Worm (Caenorhabditis elegans): ENCODE data around the gene csn-6.

Gene csn-6

ce11 chrIV:13299648-13300047, 976 bp upstream of the csn-6 start:
- TF ChIP-seq peb-1 (tag; optimal IDR thresholded peaks at IDR 0.05) (no peak), sma-9 (GFP tag; optimal IDR thresholded peaks at IDR 0.05) (no peak), sma-9 (tag; optimal IDR thresholded peaks at IDR 0.05) (no peak), R02D3.7 (tag; optimal IDR thresholded peaks at IDR 0.05) (no peak), blmp-1 (tag; optimal IDR thresholded peaks at IDR 0.05; ENCODE audit: insufficient read depth) (no peak), alr-1 (tag; optimal IDR thresholded peaks at IDR 0.05) (no peak), zag-1 (tag; optimal IDR thresholded peaks at IDR 0.05) (no peak), nhr-6 (tag; optimal IDR thresholded peaks at IDR 0.05) (no peak), sma-3 (GFP tag; optimal IDR thresholded peaks at IDR 0.05) (no peak), aly-2 (tag; optimal IDR thresholded peaks at IDR 0.05) (no peak), ceh-16 (tag; optimal IDR thresholded peaks at IDR 0.05) (no peak), crh-2 (tag; optimal IDR thresholded peaks at IDR 0.05) (no peak), mbf-1 (tag; optimal IDR thresholded peaks at IDR 0.05) (no peak), nhr-129 (tag; optimal IDR thresholded peaks at IDR 0.05) (no peak), elt-1 (tag; optimal IDR thresholded peaks at IDR 0.05) (no peak)

ce11 chrIV:13300109-13300508, 515 bp upstream of the csn-6 start, which contains the start of gene kdp-1:
Gene kdp-1, plus strand, starts transcription at chrIV:13300188.
- TF ChIP-seq lin-13 (GFP tag; optimal IDR thresholded peaks at IDR 0.05) (peak; percentile 9), C34F6.9 (tag; optimal IDR thresholded peaks at IDR 0.05) (no peak)

ce11 chrIV:13303442-13303841, 2.8 kb downstream of the csn-6 start, which contains the start of gene Y67H2A.7:
Gene Y67H2A.7, plus strand, starts transcription at chrIV:13303742.
- TF ChIP-seq ztf-4 (tag; optimal IDR thresholded peaks at IDR 0.05) = no peak
- no peak for TF ChIP-seq ztf-11 (tag; optimal IDR thresholded peaks at IDR 0.05)
- TF ChIP-seq mbf-1 (tag; optimal IDR thresholded peaks at IDR 0.05) = no peak
- TF ChIP-seq mdl-1 (tag; optimal IDR thresholded peaks at IDR 0.05) = no peak
- TF ChIP-seq nhr-6 (tag; optimal IDR thresholded peaks at IDR 0.05) = no peak
- no peak for TF ChIP-seq ceh-82 (tag; optimal IDR thresholded peaks at IDR 0.05)
- TF ChIP-seq nhr-237 (tag; optimal IDR thresholded peaks at IDR 0.05) = no peak
- no peak for TF ChIP-seq snpc-4 (tag; optimal IDR thresholded peaks at IDR 0.05)
- TF ChIP-seq unc-55 (GFP tag; optimal IDR thresholded peaks at IDR 0.05) = no peak
- no peak for TF ChIP-seq Y55F3AM.14 (GFP tag; optimal IDR thresholded peaks at IDR 0.05)

ce11 chrIV:13304786-13305185, 4.2 kb downstream of the csn-6 start:
- no peak for TF ChIP-seq fos-1 (tag; optimal IDR thresholded peaks at IDR 0.05)
- TF ChIP-seq unc-55 (GFP tag; optimal IDR thresholded peaks at IDR 0.05) = peak; percentile 17

- TF ChIP-seq ZK546.5 (tag; optimal IDR thresholded peaks at IDR 0.05) (no peak), alr-1 (tag; optimal IDR thresholded peaks at IDR 0.05) (no peak), ztf-11 (tag; optimal IDR thresholded peaks at IDR 0.05) (no peak), nhr-237 (tag; optimal IDR thresholded peaks at IDR 0.05) (no peak), aly-2 (tag; optimal IDR thresholded peaks at IDR 0.05) (no peak), nhr-21 (tag; optimal IDR thresholded peaks at IDR 0.05) (no peak), peb-1 (tag; optimal IDR thresholded peaks at IDR 0.05) (no peak), ama-1 (optimal IDR thresholded peaks at IDR 0.05) (no peak), lsy-2 (tag; optimal IDR thresholded peaks at IDR 0.05) (no peak), zag-1 (tag; optimal IDR thresholded peaks at IDR 0.05) (no peak), nhr-77 (tag; optimal IDR thresholded peaks at IDR 0.05) (no peak), dmd-4 (tag; optimal IDR thresholded peaks at IDR 0.05) (no peak)
Observed at ce11 chrIV:13309636-13310035, 9.0 kb downstream of the csn-6 start.

- TF ChIP-seq lsy-2 (tag; optimal IDR thresholded peaks at IDR 0.05) (peak in 1 of 2 experiments; percentile 34), egl-27 (tag; optimal IDR thresholded peaks at IDR 0.05) (no peak), zag-1 (tag; optimal IDR thresholded peaks at IDR 0.05) (no peak), elt-3 (tag; optimal IDR thresholded peaks at IDR 0.05) (no peak), ztf-4 (tag; optimal IDR thresholded peaks at IDR 0.05) (no peak), ceh-16 (tag; optimal IDR thresholded peaks at IDR 0.05) (no peak), crh-2 (tag; optimal IDR thresholded peaks at IDR 0.05) (peak; percentile 2), fos-1 (tag; optimal IDR thresholded peaks at IDR 0.05) (no peak), lin-11 (tag; optimal IDR thresholded peaks at IDR 0.05) (no peak), alr-1 (tag; optimal IDR thresholded peaks at IDR 0.05) (no peak), nhr-129 (tag; optimal IDR thresholded peaks at IDR 0.05) (peak; percentile 34), C34F6.9 (tag; optimal IDR thresholded peaks at IDR 0.05) (peak; percentile 4), blmp-1 (tag; optimal IDR thresholded peaks at IDR 0.05; ENCODE audit: insufficient read depth) (no peak), mbf-1 (tag; optimal IDR thresholded peaks at IDR 0.05) (no peak), mab-5 (tag; optimal IDR thresholded peaks at IDR 0.05) (no peak), sma-3 (GFP tag; optimal IDR thresholded peaks at IDR 0.05) (no peak), gmeb-1 (tag; optimal IDR thresholded peaks at IDR 0.05) (no peak)
Observed at ce11 chrIV:13311331-13312034, 10.9 kb downstream of the csn-6 start.

Data from whole organism, L2 larva.